Fruit fly (Drosophila melanogaster) whole organism, embryonic: Measurements from ENCODE around the gene Cat.
A peak's percentile ranks its signal among the peaks of the same experiment; 100 is the strongest.

Experiments
- CG11456 ChIP-seq: fragments of 200-800 bp; sonication (Bioruptor generic); IDR thresholded peaks from 3 replicates; pipeline ENCODE4 v1.3.6; 2022; ENCODE audit warnings: missing biosample characterization, missing genetic modification characterization
- CG12071 ChIP-seq: fragments of 200-800 bp; sonication (Bioruptor generic); optimal IDR thresholded peaks from 3 replicates; lab custom pipeline; 2018; ENCODE audit warnings: missing biosample characterization, mild to moderate bottlenecking, missing genetic modification characterization
- CG12236 ChIP-seq: fragments of 200-800 bp; sonication (Bioruptor generic); optimal IDR thresholded peaks from 2 replicates; lab custom pipeline; 2016; ENCODE audit warnings: missing biosample characterization, missing genetic modification characterization
- CG16779 ChIP-seq: fragments of 200-800 bp; sonication (Bioruptor generic); IDR thresholded peaks from 2 replicates; pipeline ENCODE4 v1.3.6; 2022; ENCODE audit warnings: missing biosample characterization, missing genetic modification characterization
- CG17186 ChIP-seq: fragments of 200-800 bp; sonication (Bioruptor generic); optimal IDR thresholded peaks from 3 replicates; lab custom pipeline; 2017; ENCODE audit warnings: missing biosample characterization, missing genetic modification reagents, missing genetic modification characterization
- CG17328 ChIP-seq: fragments of 200-800 bp; sonication (Bioruptor generic); IDR thresholded peaks from 2 replicates; pipeline ENCODE4 v1.3.6; 2022; ENCODE audit warnings: missing biosample characterization, missing genetic modification characterization
- CG17361 ChIP-seq: fragments of 200-800 bp; sonication (Bioruptor generic); IDR thresholded peaks from 3 replicates; pipeline ENCODE4 v1.3.6; 2022; ENCODE audit warnings: missing biosample characterization, missing genetic modification characterization
- CG18262 ChIP-seq: fragments of 200-800 bp; optimal IDR thresholded peaks from 3 replicates; lab custom pipeline; 2019; ENCODE audit warnings: missing biosample characterization, mild to moderate bottlenecking, missing genetic modification characterization, moderate library complexity
- CG2202 ChIP-seq: fragments of 200-800 bp; sonication (Bioruptor generic); optimal IDR thresholded peaks from 2 replicates; lab custom pipeline; 2018; ENCODE audit warnings: missing biosample characterization, mild to moderate bottlenecking, missing genetic modification characterization
- CG30020 ChIP-seq: fragments of 200-800 bp; optimal IDR thresholded peaks from 2 replicates; lab custom pipeline; 2019; ENCODE audit warnings: missing biosample characterization, mild to moderate bottlenecking, missing genetic modification characterization, moderate library complexity
- CG32532 ChIP-seq: fragments of 200-800 bp; sonication (Bioruptor generic); IDR thresholded peaks from 2 replicates; pipeline ENCODE4 v1.3.6; 2022; ENCODE audit warnings: missing biosample characterization, missing genetic modification characterization
- CG34224 ChIP-seq: fragments of 200-800 bp; sonication (Bioruptor generic); IDR thresholded peaks from 3 replicates; pipeline ENCODE4 v1.3.6; 2022; ENCODE audit warnings: missing biosample characterization, missing genetic modification characterization; ENCODE audit not compliant: partially characterized antibody
- CG4360 ChIP-seq: fragments of 200-800 bp; sonication (Bioruptor generic); IDR thresholded peaks from 2 replicates; pipeline ENCODE4 v1.3.6; 2022; ENCODE audit warnings: missing biosample characterization, missing genetic modification characterization
- CG6765 ChIP-seq: fragments of 200-800 bp; sonication (Bioruptor generic); optimal IDR thresholded peaks from 3 replicates; lab custom pipeline; 2017; ENCODE audit warnings: missing biosample characterization, mild to moderate bottlenecking, missing genetic modification characterization
- CG7745 ChIP-seq: fragments of 200-800 bp; sonication (Bioruptor generic); optimal IDR thresholded peaks from 2 replicates; lab custom pipeline; 2018; ENCODE audit warnings: missing biosample characterization, mild to moderate bottlenecking, missing genetic modification characterization, moderate library complexity
- CkIIα-i1 ChIP-seq: fragments of 200-800 bp; sonication (Bioruptor generic); IDR thresholded peaks from 2 replicates; pipeline ENCODE4 v1.3.6; 2022; ENCODE audit warnings: missing biosample characterization, missing genetic modification characterization
- Deaf1 ChIP-seq: fragments of 200-800 bp; optimal IDR thresholded peaks from 3 replicates; lab custom pipeline; 2019; ENCODE audit warnings: missing biosample characterization, mild to moderate bottlenecking, missing genetic modification characterization, moderate library complexity
- Doc3 ChIP-seq: fragments of 200-800 bp; sonication (Bioruptor generic); IDR thresholded peaks from 3 replicates; pipeline ENCODE4 v1.3.6; 2022; ENCODE audit warnings: missing biosample characterization, missing genetic modification characterization; ENCODE audit not compliant: partially characterized antibody
- E2f2 ChIP-seq: fragments of 200-800 bp; sonication (Bioruptor generic); IDR thresholded peaks from 2 replicates; pipeline ENCODE4 v1.3.6; 2022; ENCODE audit warnings: missing biosample characterization, missing genetic modification characterization
- Eip74EF ChIP-seq, 2 experiments: fragments of 200-800 bp in 1 of 2; fragments of >200 bp in 1 of 2; sonication (Bioruptor generic) in 1 of 2; optimal IDR thresholded peaks; 2 replicates each; lab custom pipeline; 2017 to 2019; ENCODE audit warnings: missing biosample characterization in 2 of 2, missing genetic modification characterization in 2 of 2, mild to moderate bottlenecking in 1 of 2, moderate library complexity in 1 of 2
- Fer3 ChIP-seq: fragments of 200-800 bp; sonication (Bioruptor generic); optimal IDR thresholded peaks from 2 replicates; lab custom pipeline; 2018; ENCODE audit warnings: missing biosample characterization, mild to moderate bottlenecking, missing genetic modification characterization, moderate library complexity
- HLHmδ ChIP-seq: fragments of 200-800 bp; sonication (Bioruptor generic); optimal IDR thresholded peaks from 2 replicates; lab custom pipeline; 2018; ENCODE audit warnings: missing biosample characterization, mild to moderate bottlenecking, missing genetic modification characterization, moderate library complexity
- Hey ChIP-seq: fragments of 200-800 bp; sonication (Bioruptor generic); optimal IDR thresholded peaks from 3 replicates; lab custom pipeline; 2018; ENCODE audit warnings: missing biosample characterization, mild to moderate bottlenecking, missing genetic modification characterization
- Hmr ChIP-seq: fragments of 200-800 bp; sonication (Bioruptor generic); optimal IDR thresholded peaks from 3 replicates; lab custom pipeline; 2017; ENCODE audit warnings: mild to moderate bottlenecking, missing biosample characterization, missing genetic modification reagents, missing genetic modification characterization
- Hr3 ChIP-seq: fragments of 200-800 bp; sonication (Bioruptor generic); optimal IDR thresholded peaks from 3 replicates; lab custom pipeline; 2016; ENCODE audit warnings: missing biosample characterization, missing genetic modification characterization
- Lpt ChIP-seq: fragments of >200 bp; optimal IDR thresholded peaks from 2 replicates; lab custom pipeline; 2018; ENCODE audit warnings: missing biosample characterization, missing genetic modification characterization
- Sin3A ChIP-seq: fragments of >200 bp; optimal IDR thresholded peaks from 2 replicates; lab custom pipeline; 2018
- Vsx1 ChIP-seq: fragments of 200-800 bp; sonication (Bioruptor generic); optimal IDR thresholded peaks from 2 replicates; lab custom pipeline; 2017; ENCODE audit warnings: missing biosample characterization, mild to moderate bottlenecking, missing genetic modification characterization, missing genetic modification reagents
- bsh ChIP-seq, 2 experiments: fragments of 200-800 bp; sonication (Bioruptor generic); optimal IDR thresholded peaks; 2 replicates each; lab custom pipeline; 2017 to 2018; ENCODE audit warnings: mild to moderate bottlenecking in 2 of 2, missing biosample characterization in 2 of 2, missing genetic modification characterization in 2 of 2, moderate library complexity in 1 of 2
- chm ChIP-seq: fragments of 200-800 bp; sonication (Bioruptor generic); IDR thresholded peaks from 2 replicates; pipeline ENCODE4 v1.3.6; 2022; ENCODE audit warnings: missing biosample characterization, missing genetic modification characterization
- da ChIP-seq: fragments of 200-800 bp; sonication (Bioruptor generic); optimal IDR thresholded peaks from 2 replicates; lab custom pipeline; 2016; ENCODE audit warnings: missing biosample characterization, missing genetic modification characterization
- esg ChIP-seq: fragments of 200-800 bp; sonication (Bioruptor generic); conservative IDR thresholded peaks from 2 replicates; pipeline ENCODE4 v1.3.6; 2022; ENCODE audit warnings: missing biosample characterization, missing genetic modification characterization
- eve ChIP-seq, 2 experiments: fragments of >200 bp; optimal IDR thresholded peaks; 2 replicates each; lab custom pipeline; 2017; ENCODE audit warnings: missing biosample characterization in 2 of 2, missing genetic modification characterization in 2 of 2
- eyg ChIP-seq: fragments of 200-800 bp; sonication (Bioruptor generic); optimal IDR thresholded peaks from 3 replicates; lab custom pipeline; 2016; ENCODE audit warnings: missing biosample characterization, missing genetic modification characterization
- fd96Cb ChIP-seq: fragments of 200-800 bp; sonication (Bioruptor generic); optimal IDR thresholded peaks from 2 replicates; lab custom pipeline; 2018; ENCODE audit warnings: missing biosample characterization, mild to moderate bottlenecking, missing genetic modification characterization, moderate library complexity
- fru ChIP-seq: fragments of >200 bp; optimal IDR thresholded peaks from 2 replicates; lab custom pipeline; 2017
- hb ChIP-seq: fragments of 200-800 bp; sonication (Bioruptor generic); IDR thresholded peaks from 3 replicates; pipeline ENCODE4 v1.3.6; 2022; ENCODE audit warnings: missing biosample characterization, missing genetic modification characterization; ENCODE audit not compliant: partially characterized antibody
- jigr1 ChIP-seq: fragments of 200-800 bp; sonication (Bioruptor generic); IDR thresholded peaks from 3 replicates; pipeline ENCODE4 v1.3.6; 2022; ENCODE audit warnings: missing biosample characterization, missing genetic modification characterization
- kah ChIP-seq: fragments of 200-800 bp; sonication (Bioruptor generic); optimal IDR thresholded peaks from 2 replicates; lab custom pipeline; 2018; ENCODE audit warnings: missing biosample characterization, mild to moderate bottlenecking, missing genetic modification characterization
- lilli ChIP-seq: fragments of 200-800 bp; sonication (Bioruptor generic); optimal IDR thresholded peaks from 3 replicates; lab custom pipeline; 2016; ENCODE audit warnings: missing biosample characterization, missing genetic modification characterization
- lmd ChIP-seq: fragments of 200-800 bp; sonication (Bioruptor generic); IDR thresholded peaks from 2 replicates; pipeline ENCODE4 v1.3.6; 2022; ENCODE audit warnings: missing biosample characterization, missing genetic modification characterization
- lola ChIP-seq, 3 experiments: fragments of >200 bp in 2 of 3; fragments of 200-800 bp in 1 of 3; sonication (Bioruptor generic) in 1 of 3; optimal IDR thresholded peaks; 2 replicates each; lab custom pipeline; 2017 to 2019; ENCODE audit warnings: missing biosample characterization in 3 of 3, missing genetic modification characterization in 3 of 3, mild to moderate bottlenecking in 1 of 3, moderate library complexity in 1 of 3
- maf-S ChIP-seq: fragments of 200-800 bp; sonication (Bioruptor generic); optimal IDR thresholded peaks from 2 replicates; lab custom pipeline; 2016; ENCODE audit warnings: missing biosample characterization, missing genetic modification characterization
- mirr ChIP-seq: fragments of 200-800 bp; sonication (Bioruptor generic); optimal IDR thresholded peaks from 3 replicates; lab custom pipeline; 2018; ENCODE audit warnings: missing biosample characterization, mild to moderate bottlenecking, missing genetic modification characterization
- nau ChIP-seq: fragments of 200-800 bp; sonication (Bioruptor generic); optimal IDR thresholded peaks from 3 replicates; lab custom pipeline; 2017; ENCODE audit warnings: missing biosample characterization, mild to moderate bottlenecking, missing genetic modification characterization, missing genetic modification reagents
- nmo ChIP-seq: fragments of 200-800 bp; sonication (Bioruptor generic); optimal IDR thresholded peaks from 2 replicates; lab custom pipeline; 2018; ENCODE audit warnings: missing biosample characterization, mild to moderate bottlenecking, missing genetic modification characterization, moderate library complexity
- ranshi ChIP-seq: fragments of 200-800 bp; sonication (Bioruptor generic); IDR thresholded peaks from 2 replicates; pipeline ENCODE4 v1.3.6; 2022; ENCODE audit warnings: missing biosample characterization, missing genetic modification characterization
- seq ChIP-seq: fragments of 200-800 bp; sonication (Bioruptor generic); IDR thresholded peaks from 2 replicates; pipeline ENCODE4 v1.3.6; 2022; ENCODE audit warnings: missing biosample characterization, missing genetic modification characterization
- tna ChIP-seq: fragments of 200-800 bp; sonication (Bioruptor generic); IDR thresholded peaks from 2 replicates; pipeline ENCODE4 v1.3.6; 2022; ENCODE audit warnings: missing biosample characterization, missing genetic modification characterization; ENCODE audit not compliant: partially characterized antibody
- ttk ChIP-seq: fragments of 200-800 bp; sonication (Bioruptor generic); IDR thresholded peaks from 2 replicates; pipeline ENCODE4 v2.1.2; 2022; ENCODE audit warnings: missing biosample characterization, missing genetic modification characterization
- yki ChIP-seq: fragments of >200 bp; optimal IDR thresholded peaks from 3 replicates; lab custom pipeline; 2018

The Cat gene

dm6 chr3L:18867521-18867920 lies 45.1 kb downstream of the Cat start, which contains the start of gene Dysb (continued):
- TF ChIP-seq eve (GFP tag; optimal IDR thresholded peaks at IDR 0.05; lab: Kevin White, UChicago) = no peak
- TF ChIP-seq nau (GFP tag; lab: Kevin White, UChicago) = peak; percentile 76
- no peak; the same call in 1 of the 2 replicates for TF ChIP-seq CG4360 (GFP tag; lab: Robert Waterston, UW)
- TF ChIP-seq CG6765 (GFP tag; lab: Kevin White, UChicago) = peak; percentile 79
- peak; percentile 84 for TF ChIP-seq esg
- peak; percentile 5 for TF ChIP-seq da
- TF ChIP-seq nmo (GFP tag; lab: Kevin White, UChicago) = peak; percentile 80
- peak; percentile 94 for TF ChIP-seq CG17328 (GFP tag; lab: Robert Waterston, UW)
- peak; percentile 58 for TF ChIP-seq mirr (GFP tag; lab: Kevin White, UChicago)
- TF ChIP-seq seq = peak; percentile 90
- no peak for TF ChIP-seq CG12236 (GFP tag; lab: Kevin White, UChicago)
- TF ChIP-seq CG16779 (GFP tag; lab: Robert Waterston, UW) = peak; percentile 92
- TF ChIP-seq lilli (GFP tag; lab: Kevin White, UChicago) = peak; percentile 84
- TF ChIP-seq CG12071 (GFP tag; lab: Kevin White, UChicago) = peak; percentile 79
- TF ChIP-seq fd96Cb (tag; lab: Kevin White, UChicago) = peak; percentile 78
- peak; percentile 57 for TF ChIP-seq CG30020 (tag; lab: Kevin White, UChicago)
- TF ChIP-seq Deaf1 = peak; percentile 64
- TF ChIP-seq lola (GFP tag; optimal IDR thresholded peaks at IDR 0.05; lab: Kevin White, UChicago) = peak in 1 of 3 experiments; percentile 78
- no peak for TF ChIP-seq yki (lab: Kevin White, UChicago)
- peak; percentile 86 for TF ChIP-seq kah (GFP tag; lab: Kevin White, UChicago)
- peak; percentile 81 for TF ChIP-seq ranshi (GFP tag; lab: Robert Waterston, UW)
- TF ChIP-seq Sin3A (lab: Kevin White, UChicago) = no peak
- peak; percentile 97 for TF ChIP-seq CG32532 (GFP tag; lab: Robert Waterston, UW)
- TF ChIP-seq maf-S = peak; percentile 27
- TF ChIP-seq Lpt (GFP tag; lab: Kevin White, UChicago) = no peak
- TF ChIP-seq CG34224 (GFP tag; lab: Robert Waterston, UW) = peak; percentile 53
- no peak; the same call in 2 of the 3 replicates for TF ChIP-seq CG11456 (GFP tag; lab: Robert Waterston, UW)
- peak; percentile 76 for TF ChIP-seq E2f2 (GFP tag; lab: Robert Waterston, UW)
- TF ChIP-seq CG7745 (tag; lab: Kevin White, UChicago) = peak; percentile 24
- no peak for TF ChIP-seq CkIIα-i1 (GFP tag; lab: Robert Waterston, UW)
- TF ChIP-seq fru (lab: Kevin White, UChicago) = no peak
- TF ChIP-seq Hmr (GFP tag; lab: Kevin White, UChicago) = peak; percentile 91
- peak; percentile 83 for TF ChIP-seq Hr3
- TF ChIP-seq CG17186 (GFP tag; lab: Kevin White, UChicago) = no peak
- TF ChIP-seq bsh (GFP tag; optimal IDR thresholded peaks at IDR 0.05; lab: Kevin White, UChicago) = peak; percentile 48 to 92
- TF ChIP-seq Vsx1 (GFP tag; lab: Kevin White, UChicago) = peak; percentile 73
- TF ChIP-seq jigr1 = peak; percentile 12; the same call in 1 of the 3 replicates
- TF ChIP-seq hb (GFP tag; lab: Robert Waterston, UW) = no peak
- peak; percentile 11; the same call in 1 of the 3 replicates for TF ChIP-seq Doc3 (GFP tag; lab: Robert Waterston, UW)
- peak; percentile 46 for TF ChIP-seq eyg
- TF ChIP-seq ttk = no peak; the same call in 1 of the 2 replicates
- TF ChIP-seq Eip74EF (GFP tag; optimal IDR thresholded peaks at IDR 0.05; lab: Kevin White, UChicago) = peak in 1 of 2 experiments; percentile 78
- TF ChIP-seq CG18262 (tag; lab: Kevin White, UChicago) = peak; percentile 89
- TF ChIP-seq Fer3 (tag; lab: Kevin White, UChicago) = peak; percentile 91
- TF ChIP-seq CG17361 (GFP tag; lab: Robert Waterston, UW) = peak; percentile 89
- TF ChIP-seq Hey (tag; lab: Kevin White, UChicago) = no peak
- peak; percentile 95 for TF ChIP-seq chm (GFP tag; lab: Robert Waterston, UW)
- TF ChIP-seq lmd (GFP tag; lab: Robert Waterston, UW) = peak; percentile 85
- peak; percentile 61 for TF ChIP-seq HLHmδ (GFP tag; lab: Kevin White, UChicago)
- TF ChIP-seq tna (GFP tag; lab: Robert Waterston, UW) = no peak
- peak; percentile 58 for TF ChIP-seq CG2202 (tag; lab: Kevin White, UChicago)
